Fruit fly (Drosophila melanogaster): ENCODE results near the gene CG13970.

Gene CG13970

dm6 chr2L:20093794-20094193, 10.2 kb downstream of the CG13970 start, which contains the start of the genes Taf13 and nesd (continued):
- no peak for TF ChIP-seq Ada2b (GFP tag; IDR thresholded peaks at IDR 0.05)
- peak; percentile 84 for TF ChIP-seq Dll (GFP tag; IDR thresholded peaks at IDR 0.05; ENCODE audit: partially characterized antibody)
- no peak for TF ChIP-seq zfh1 (GFP tag; IDR thresholded peaks at IDR 0.05)
- TF ChIP-seq CG3065 (GFP tag; optimal IDR thresholded peaks at IDR 0.05) = no peak
- TF ChIP-seq corto (GFP tag; optimal IDR thresholded peaks at IDR 0.05) = no peak
- no peak for TF ChIP-seq Hey (tag; optimal IDR thresholded peaks at IDR 0.05)
- TF ChIP-seq CG7928 (GFP tag; optimal IDR thresholded peaks at IDR 0.05) = peak; percentile 25
- peak; percentile 68 for TF ChIP-seq HmgZ (tag; optimal IDR thresholded peaks at IDR 0.05)
- TF ChIP-seq CG34422 (GFP tag; IDR thresholded peaks at IDR 0.05) = no peak
- TF ChIP-seq CG10366 (GFP tag; IDR thresholded peaks at IDR 0.05) = no peak
- no peak for TF ChIP-seq CG11085 (GFP tag; IDR thresholded peaks at IDR 0.05)
- TF ChIP-seq NC2α (GFP tag; optimal IDR thresholded peaks at IDR 0.05) = no peak
- TF ChIP-seq CG8089 (GFP tag; optimal IDR thresholded peaks at IDR 0.05) = no peak
- TF ChIP-seq lbe (GFP tag; optimal IDR thresholded peaks at IDR 0.05) = peak; percentile 27
- no peak; the same call in 1 of the 2 replicates for TF ChIP-seq Adf1 (GFP tag; IDR thresholded peaks at IDR 0.05)
- TF ChIP-seq tna (GFP tag; IDR thresholded peaks at IDR 0.05; ENCODE audit: partially characterized antibody) = peak; percentile 52; the same call in 1 of the 2 replicates
- no peak for TF ChIP-seq Usf (GFP tag; optimal IDR thresholded peaks at IDR 0.05)
- TF ChIP-seq CG10543 (GFP tag; optimal IDR thresholded peaks at IDR 0.05) = peak; percentile 32
- TF ChIP-seq Ets65A (GFP tag) = no peak
- no peak for TF ChIP-seq CG2889 (GFP tag; IDR thresholded peaks at IDR 0.05)
- no peak for TF ChIP-seq grn (GFP tag; optimal IDR thresholded peaks at IDR 0.05)
- TF ChIP-seq vnd (GFP tag; IDR thresholded peaks at IDR 0.05; ENCODE audit: partially characterized antibody) = peak; percentile 78
- peak; percentile 40 for TF ChIP-seq CG4617 (GFP tag; optimal IDR thresholded peaks at IDR 0.05; ENCODE audit: borderline replicate concordance)
- TF ChIP-seq CG12155 (GFP tag; optimal IDR thresholded peaks at IDR 0.05) = peak; percentile 28
- TF ChIP-seq wek (GFP tag; optimal IDR thresholded peaks at IDR 0.05) = no peak
- no peak for TF ChIP-seq H2.0 (GFP tag; IDR thresholded peaks at IDR 0.05)
- no peak for TF ChIP-seq gro (GFP tag; optimal IDR thresholded peaks at IDR 0.05)
- TF ChIP-seq CG11456 (GFP tag; IDR thresholded peaks at IDR 0.05) = no peak
- peak; percentile 71 for TF ChIP-seq CG17186 (GFP tag; optimal IDR thresholded peaks at IDR 0.05)
- TF ChIP-seq kni (GFP tag; optimal IDR thresholded peaks at IDR 0.05) = no peak
- no peak for TF ChIP-seq CG30431 (GFP tag; optimal IDR thresholded peaks at IDR 0.05)
- TF ChIP-seq crp (GFP tag; optimal IDR thresholded peaks at IDR 0.05) = peak in 1 of 2 experiments; percentile 52
- TF ChIP-seq gem (tag; optimal IDR thresholded peaks at IDR 0.05) = peak; percentile 55
- TF ChIP-seq H15 (GFP tag; IDR thresholded peaks at IDR 0.05) = no peak
- TF ChIP-seq maf-S (GFP tag; optimal IDR thresholded peaks at IDR 0.05) = no peak
- TF ChIP-seq grau (tag; optimal IDR thresholded peaks at IDR 0.05) = peak; percentile 66
- TF ChIP-seq CG4854 (GFP tag; optimal IDR thresholded peaks at IDR 0.05) = peak; percentile 10
- no peak for TF ChIP-seq BtbVII (GFP tag; optimal IDR thresholded peaks at IDR 0.05)
- peak; percentile 36 for TF ChIP-seq dm (GFP tag; optimal IDR thresholded peaks at IDR 0.05)
- peak; percentile 64 for TF ChIP-seq nerfin-2 (GFP tag; IDR thresholded peaks at IDR 0.05; ENCODE audit: partially characterized antibody)
- no peak for TF ChIP-seq pros (GFP tag; optimal IDR thresholded peaks at IDR 0.05)
- TF ChIP-seq CG14667 (GFP tag; IDR thresholded peaks at IDR 0.05) = no peak
- peak; percentile 37 for TF ChIP-seq Hmr (GFP tag; optimal IDR thresholded peaks at IDR 0.05)
- TF ChIP-seq Dip2 (GFP tag; IDR thresholded peaks at IDR 0.05) = no peak
- peak; percentile 16; the same call in 1 of the 2 replicates for TF ChIP-seq CG32767 (GFP tag; IDR thresholded peaks at IDR 0.05)
- TF ChIP-seq Kr (GFP tag; optimal IDR thresholded peaks at IDR 0.05) = no peak
- peak; percentile 21 for TF ChIP-seq ind (GFP tag; optimal IDR thresholded peaks at IDR 0.05)
- no peak for TF ChIP-seq tgo (GFP tag; IDR thresholded peaks at IDR 0.05)
- peak; percentile 28 for TF ChIP-seq HLH54F (GFP tag; optimal IDR thresholded peaks at IDR 0.05)
- TF ChIP-seq CG31388 (GFP tag; optimal IDR thresholded peaks at IDR 0.05) = no peak
- no peak for TF ChIP-seq sisA (GFP tag; IDR thresholded peaks at IDR 0.05)
- TF ChIP-seq D19B (GFP tag; optimal IDR thresholded peaks at IDR 0.05) = no peak

All from whole organism, embryonic.